Fruit fly (Drosophila melanogaster): ENCODE results near the gene CG13775.

CG13775 gene

dm6 chr2L:6918517-6919202, 38.1 kb downstream of the CG13775 start, which contains the start of gene nop5 (continued):
- TF ChIP-seq Atf-2 (GFP tag; optimal IDR thresholded peaks at IDR 0.05) (no peak), gro (GFP tag; optimal IDR thresholded peaks at IDR 0.05) (peak; percentile 3), Dref (GFP tag; IDR thresholded peaks at IDR 0.05) (no peak), CG6854 (GFP tag; optimal IDR thresholded peaks at IDR 0.05) (peak; percentile 70), HLH54F (GFP tag; optimal IDR thresholded peaks at IDR 0.05) (no peak), zen (tag; optimal IDR thresholded peaks at IDR 0.05) (peak; percentile 20), CG12942 (GFP tag; optimal IDR thresholded peaks at IDR 0.05) (peak; percentile 3), B-H2 (GFP tag; optimal IDR thresholded peaks at IDR 0.05) (peak; percentile 72), zfh2 (GFP tag; optimal IDR thresholded peaks at IDR 0.05) (no peak), CG4820 (GFP tag; optimal IDR thresholded peaks at IDR 0.05) (peak; percentile 34)

- no peak for TF ChIP-seq CG1602 (GFP tag; optimal IDR thresholded peaks at IDR 0.05)
- TF ChIP-seq peb (GFP tag; IDR thresholded peaks at IDR 0.05), result no peak
- TF ChIP-seq zfh1 (GFP tag; IDR thresholded peaks at IDR 0.05), result 0 out of 3 replicates have a peak, but pooled peaks have one; percentile 12
Observed at dm6 chr2L:6916345-6916744, 40.4 kb downstream of the CG13775 start, which contains the start of gene CG32829. CG32829 (minus strand) TSS chr2L:6916445.

DNA sequence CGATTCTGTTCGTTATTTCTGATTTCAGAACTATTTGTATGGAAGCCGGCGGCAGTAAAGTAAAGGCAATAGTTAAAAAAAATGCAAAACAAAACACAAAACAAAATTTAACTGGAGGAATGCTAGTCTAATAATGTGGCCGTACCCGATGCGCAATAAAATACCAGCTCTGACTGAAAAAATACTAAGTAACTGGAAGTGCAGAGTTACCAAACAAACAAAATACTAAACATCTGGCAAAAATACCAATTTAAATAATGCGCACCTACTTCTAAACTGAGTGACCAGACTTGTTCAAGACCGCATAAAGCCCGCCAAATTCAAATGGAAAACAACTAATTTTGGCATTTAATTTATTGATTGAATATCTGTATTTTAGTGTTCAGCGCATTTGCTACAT, 42.8 kb downstream of the CG13775 start, which contains the start of gene Wee1:
TSS of gene Wee1 (minus strand) at position 175 of the 400 bp plus-strand sequence.
- TF ChIP-seq trem (tag; optimal IDR thresholded peaks at IDR 0.05) (peak; percentile 60), Hr3 (GFP tag; optimal IDR thresholded peaks at IDR 0.05) (no peak), Stat92E (GFP tag; optimal IDR thresholded peaks at IDR 0.05) (no peak), phol (tag; optimal IDR thresholded peaks at IDR 0.05) (peak; percentile 40), her (GFP tag; optimal IDR thresholded peaks at IDR 0.05) (no peak), Asciz (GFP tag; optimal IDR thresholded peaks at IDR 0.05) (no peak), CG4617 (GFP tag; optimal IDR thresholded peaks at IDR 0.05; ENCODE audit: borderline replicate concordance) (peak; percentile 78), crp (GFP tag; optimal IDR thresholded peaks at IDR 0.05) (peak in 1 of 2 experiments; percentile 7), Elba2 (GFP tag; optimal IDR thresholded peaks at IDR 0.05) (peak; percentile 30), Neu2 (GFP tag; optimal IDR thresholded peaks at IDR 0.05; ENCODE audit: borderline replicate concordance) (no peak), D (optimal IDR thresholded peaks at IDR 0.05) (no peak), D (GFP tag; optimal IDR thresholded peaks at IDR 0.05) (no peak), sens (GFP tag) (peak; percentile 55), Nf-YB (GFP tag; optimal IDR thresholded peaks at IDR 0.05) (no peak), unc-4 (GFP tag; IDR thresholded peaks at IDR 0.05; ENCODE audit: partially characterized antibody) (peak; percentile 16; the same call in 1 of the 2 replicates), CG2116 (GFP tag; optimal IDR thresholded peaks at IDR 0.05) (peak; percentile 63), NC2α (GFP tag; optimal IDR thresholded peaks at IDR 0.05) (no peak), lola (GFP tag; optimal IDR thresholded peaks at IDR 0.05) (no peak), sna (GFP tag; IDR thresholded peaks at IDR 0.05; ENCODE audit: partially characterized antibody) (0 out of 2 replicates have a peak, but pooled peaks have one; percentile 25), ttk (GFP tag; IDR thresholded peaks at IDR 0.05) (no peak), MESR4 (GFP tag; optimal IDR thresholded peaks at IDR 0.05) (peak; percentile 59), ewg (GFP tag; optimal IDR thresholded peaks at IDR 0.05) (peak; percentile 25), nmo (GFP tag; optimal IDR thresholded peaks at IDR 0.05) (peak; percentile 84), Sry-δ (GFP tag; optimal IDR thresholded peaks at IDR 0.05) (peak; percentile 41), Sin3A (optimal IDR thresholded peaks at IDR 0.05) (peak; percentile 23), cad (GFP tag; optimal IDR thresholded peaks at IDR 0.05) (no peak), CG15601 (tag; optimal IDR thresholded peaks at IDR 0.05) (peak; percentile 13), CG12659 (GFP tag; optimal IDR thresholded peaks at IDR 0.05) (peak; percentile 72), chinmo (GFP tag; IDR thresholded peaks at IDR 0.05; ENCODE audit: partially characterized antibody) (peak; percentile 63; the same call in 1 of the 4 replicates), CkIIα-i1 (GFP tag; IDR thresholded peaks at IDR 0.05) (no peak), stwl (tag; optimal IDR thresholded peaks at IDR 0.05) (peak; percentile 56), Lhr (GFP tag; optimal IDR thresholded peaks at IDR 0.05) (peak; percentile 71), CG14710 (tag; optimal IDR thresholded peaks at IDR 0.05) (peak; percentile 58)

Data from whole organism, embryonic.